Worm (Caenorhabditis elegans) whole organism, L2 larva: ENCODE data around the gene cccp-1.

ENCODE experiments used
- ZK546.5 ChIP-seq: sonication (generic microtip); optimal IDR thresholded peaks from 2 replicates; lab custom pipeline; 2017; ENCODE audit warnings: missing biosample characterization, missing genetic modification characterization
- ama-1 ChIP-seq: fragments of 150-350 bp; optimal IDR thresholded peaks from 2 replicates; lab custom pipeline; 2018; ENCODE audit warnings: inconsistent platforms
- fos-1 ChIP-seq: fragments of 150-350 bp; optimal IDR thresholded peaks from 2 replicates; lab custom pipeline; 2014; ENCODE audit warnings: missing biosample characterization, missing genetic modification characterization
- lin-13 ChIP-seq: fragments of 150-350 bp; optimal IDR thresholded peaks from 2 replicates; lab custom pipeline; 2014; ENCODE audit warnings: missing biosample characterization, missing genetic modification reagents, missing genetic modification characterization
- nhr-11 ChIP-seq: fragments of 150-350 bp; optimal IDR thresholded peaks from 2 replicates; lab custom pipeline; 2014; ENCODE audit warnings: missing biosample characterization, missing genetic modification characterization

- TF ChIP-seq ZK546.5 (tag; lab: Kevin White, UChicago): no peak
- peak; percentile 59 for TF ChIP-seq fos-1 (tag; lab: Kevin White, UChicago)
- TF ChIP-seq lin-13 (GFP tag; lab: Kevin White, UChicago): no peak
- TF ChIP-seq ama-1 (lab: Kevin White, UChicago): no peak
- TF ChIP-seq nhr-11 (tag; lab: Kevin White, UChicago): no peak
Measured at ce11 chrIII:12456801-12457647, 15.6 kb upstream of the cccp-1 start, which contains the start of the genes scav-3 and Y49E10.21.
